Comparison of ENCODE assay signal across 4 worm cellular contexts in the genomic region with DNA sequence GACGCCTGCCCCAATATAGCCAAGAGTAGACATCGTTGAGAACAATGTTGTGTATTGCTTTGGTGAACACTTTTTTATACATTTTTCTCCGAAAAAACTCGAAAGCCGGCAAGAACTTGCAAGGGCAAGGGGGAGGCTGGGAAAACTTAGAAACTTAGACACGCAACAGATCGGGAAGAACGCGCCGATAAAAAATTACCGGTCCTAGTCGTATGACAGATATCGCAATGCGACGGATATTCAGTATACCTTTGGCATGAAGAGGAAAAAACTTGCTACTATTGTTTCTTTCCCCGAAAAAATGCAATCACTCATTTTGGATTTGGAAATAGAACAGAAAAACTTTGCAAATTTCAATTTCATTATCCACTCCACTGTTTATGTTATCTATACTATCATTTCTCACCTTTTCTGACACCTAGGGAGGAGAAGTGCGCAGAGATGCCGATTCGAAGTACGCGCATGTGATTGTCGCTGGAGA.
TF ChIP-seq lines count a peak whose summit lies in the region.

Gene col-41 (minus strand): TSS at position 51 of the 481 bp plus-strand sequence.

TF ChIP-seq in whole organism, L1 larva, 84 proteins besides CTCF, POLR2A, EP300 and RAD21:
- TF ChIP-seq blmp-1 (tag; optimal IDR thresholded peaks at IDR 0.05; lab: Kevin White, UChicago) (peak; percentile 77), nhr-90 (tag; optimal IDR thresholded peaks at IDR 0.05; lab: Kevin White, UChicago; ENCODE audit: poor library complexity) (no peak)

TF ChIP-seq in whole organism, L2 larva, 48 proteins besides CTCF, POLR2A, EP300 and RAD21:
- TF ChIP-seq nhr-21 (tag; optimal IDR thresholded peaks at IDR 0.05; lab: Kevin White, UChicago) (peak; percentile 14), dmd-4 (tag; optimal IDR thresholded peaks at IDR 0.05; lab: Kevin White, UChicago) (no peak), nhr-25 (tag; optimal IDR thresholded peaks at IDR 0.05; lab: Kevin White, UChicago) (peak; percentile 29), fos-1 (tag; optimal IDR thresholded peaks at IDR 0.05; lab: Kevin White, UChicago) (no peak), mbf-1 (tag; optimal IDR thresholded peaks at IDR 0.05; lab: Kevin White, UChicago) (no peak), elt-3 (tag; optimal IDR thresholded peaks at IDR 0.05; lab: Kevin White, UChicago) (no peak)

TF ChIP-seq in whole organism, L3 larva, 47 proteins besides CTCF, POLR2A, EP300 and RAD21:
- TF ChIP-seq nhr-23 (tag; optimal IDR thresholded peaks at IDR 0.05; lab: Kevin White, UChicago): peak; percentile 56
- no peak for TF ChIP-seq ztf-11 (tag; optimal IDR thresholded peaks at IDR 0.05; lab: Kevin White, UChicago)
- TF ChIP-seq ama-1 (optimal IDR thresholded peaks at IDR 0.05; lab: Kevin White, UChicago): no peak
- TF ChIP-seq nhr-25 (tag; optimal IDR thresholded peaks at IDR 0.05; lab: Kevin White, UChicago): peak; percentile 32
- peak; percentile 27 for TF ChIP-seq nhr-43 (tag; optimal IDR thresholded peaks at IDR 0.05; lab: Kevin White, UChicago; ENCODE audit: poor library complexity, severe bottlenecking)

TF ChIP-seq in whole organism, L4 larva, 104 proteins besides CTCF, POLR2A, EP300 and RAD21:
- TF ChIP-seq lin-1 (GFP tag; IDR thresholded peaks at IDR 0.05; lab: Robert Waterston, UW): no peak
- no peak for TF ChIP-seq pqm-1 (tag; optimal IDR thresholded peaks at IDR 0.05; lab: Kevin White, UChicago)
- peak in 1 of 2 experiments; percentile 25 for TF ChIP-seq mdl-1 (tag; optimal IDR thresholded peaks at IDR 0.05; lab: Kevin White, UChicago)
- peak; percentile 9 for TF ChIP-seq hlh-11 (tag; optimal IDR thresholded peaks at IDR 0.05; lab: Kevin White, UChicago)
- no peak for TF ChIP-seq mep-1 (tag; optimal IDR thresholded peaks at IDR 0.05; lab: Kevin White, UChicago)
- TF ChIP-seq mxl-3 (GFP tag; optimal IDR thresholded peaks at IDR 0.05; lab: Kevin White, UChicago): no peak
- TF ChIP-seq rbr-2 (tag; optimal IDR thresholded peaks at IDR 0.05; lab: Kevin White, UChicago): no peak
- TF ChIP-seq lir-3 (tag; optimal IDR thresholded peaks at IDR 0.05; lab: Kevin White, UChicago): no peak
- TF ChIP-seq R02D3.7 (tag; optimal IDR thresholded peaks at IDR 0.05; lab: Kevin White, UChicago): no peak
- TF ChIP-seq ceh-28 (tag; optimal IDR thresholded peaks at IDR 0.05; lab: Kevin White, UChicago): no peak
